Fruit fly (Drosophila melanogaster) S2 (cell line): ENCODE results near the gene dlp.

Experiments used
- CG8478 ChIP-seq: fragments of >200 bp; optimal IDR thresholded peaks from 2 replicates; lab custom pipeline; 2018
- CTCF ChIP-seq, 2 experiments: fragments of >200 bp; optimal IDR thresholded peaks; 2 replicates each; lab custom pipeline; 2018

DNA sequence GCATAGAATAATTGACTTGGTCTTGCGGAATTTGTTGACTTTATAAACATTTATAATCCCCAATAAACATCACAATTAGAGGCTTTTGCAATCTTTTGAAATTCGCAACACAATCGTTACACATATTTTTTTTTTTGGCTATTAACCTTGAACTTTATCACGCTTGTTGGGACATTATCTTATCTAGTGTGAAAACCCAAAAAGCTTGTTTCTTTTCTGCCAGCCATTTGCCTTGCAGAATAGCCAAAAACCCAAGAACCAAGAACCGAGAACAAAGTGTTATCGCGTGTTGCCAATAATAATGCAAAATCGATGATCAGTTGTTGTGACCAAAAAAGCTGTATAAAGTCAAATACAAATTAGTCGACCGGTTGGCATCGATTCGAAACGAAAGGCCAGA, 13.5 kb upstream of the dlp start:
- TF ChIP-seq CTCF (optimal IDR thresholded peaks at IDR 0.05; lab: Kevin White, UChicago) (no peak), CG8478 (lab: Kevin White, UChicago) (no peak)
